Worm (Caenorhabditis elegans) whole organism, L3 larva: ENCODE results near the gene prp-3.

ENCODE experiments used
- ceh-16 ChIP-seq: sonication (generic microtip); optimal IDR thresholded peaks from 2 replicates; lab custom pipeline; 2017; ENCODE audit warnings: missing biosample characterization, missing genetic modification characterization
- ceh-28 ChIP-seq: fragments of 150-350 bp; optimal IDR thresholded peaks from 2 replicates; lab custom pipeline; 2014; ENCODE audit warnings: missing biosample characterization, missing genetic modification reagents, missing genetic modification characterization
- fkh-10 ChIP-seq: sonication (generic microtip); optimal IDR thresholded peaks from 2 replicates; lab custom pipeline; 2017; ENCODE audit warnings: missing biosample characterization, missing genetic modification reagents, missing genetic modification characterization
- nhr-28 ChIP-seq: fragments of 150-350 bp; optimal IDR thresholded peaks from 2 replicates; lab custom pipeline; 2014; ENCODE audit warnings: missing biosample characterization, missing genetic modification characterization
- unc-39 ChIP-seq: sonication (generic microtip); optimal IDR thresholded peaks from 4 replicates; lab custom pipeline; 2017; ENCODE audit warnings: missing biosample characterization, missing genetic modification characterization
- zag-1 ChIP-seq: fragments of 150-350 bp; optimal IDR thresholded peaks from 2 replicates; lab custom pipeline; 2014; ENCODE audit warnings: missing biosample characterization, missing genetic modification characterization

DNA sequence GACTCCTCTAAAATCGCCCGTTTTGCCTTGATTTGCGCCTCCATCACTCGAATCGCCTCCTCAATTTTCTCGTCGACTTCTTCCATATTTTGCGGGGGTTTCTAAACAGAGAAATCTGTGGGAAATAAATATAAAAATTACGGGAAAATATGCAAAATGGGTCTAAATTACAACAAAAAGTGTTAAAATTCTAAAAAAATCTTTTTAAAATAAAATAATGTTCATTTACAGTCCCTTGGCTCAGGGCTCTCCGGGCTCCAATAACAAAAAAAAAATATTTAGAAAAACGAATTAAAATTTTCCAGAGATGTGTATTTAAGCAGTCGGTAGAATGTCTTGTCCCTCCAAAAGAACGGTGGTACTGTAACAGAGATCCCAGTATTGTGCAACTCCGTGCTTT is 3.9 kb downstream of the prp-3 start, which contains the start of gene M03C11.6:
- TF ChIP-seq zag-1 (tag; lab: Kevin White, UChicago) = no peak
- no peak for TF ChIP-seq nhr-28 (tag; lab: Kevin White, UChicago)
- TF ChIP-seq fkh-10 (GFP tag; lab: Kevin White, UChicago) = no peak
- TF ChIP-seq ceh-16 (tag; lab: Kevin White, UChicago) = no peak
- no peak for TF ChIP-seq unc-39 (tag; lab: Kevin White, UChicago)
- no peak for TF ChIP-seq ceh-28 (tag; lab: Kevin White, UChicago)
